Worm (Caenorhabditis elegans) whole organism, L4 larva: ENCODE data around the gene K09C6.2.
"Not testable (repeated sequence)": the region's sequence is repeated elsewhere in the genome, so short reads cannot be mapped to it uniquely, and the experiment has no call there.

Experiments used
- F44E2.7 ChIP-seq: fragments of 200-800 bp; sonication (Bioruptor generic); IDR thresholded peaks from 2 replicates; pipeline ENCODE4 v2.1.2; 2022; ENCODE audit warnings: missing genetic modification characterization, missing compliant biosample characterization
- T26A8.4 ChIP-seq: fragments of 200-800 bp; sonication (Bioruptor generic); IDR thresholded peaks from 2 replicates; pipeline ENCODE4 v1.3.6; 2022; ENCODE audit warnings: missing genetic modification characterization, missing compliant biosample characterization
- Y105C5A.15 ChIP-seq: fragments of 200-800 bp; sonication (Bioruptor generic); IDR thresholded peaks from 2 replicates; pipeline ENCODE4 v1.3.6; 2022; ENCODE audit warnings: missing genetic modification characterization, missing compliant biosample characterization
- ZK337.2 ChIP-seq: fragments of 200-800 bp; sonication (Bioruptor generic); IDR thresholded peaks from 2 replicates; pipeline ENCODE4 v1.3.6; 2022; ENCODE audit warnings: missing genetic modification reagents, missing genetic modification characterization, missing compliant biosample characterization
- ama-1 ChIP-seq: fragments of 150-350 bp; optimal IDR thresholded peaks from 2 replicates; lab custom pipeline; 2014; ENCODE audit warnings: inconsistent platforms, mixed read lengths
- ceh-32 ChIP-seq: sonication (generic microtip); optimal IDR thresholded peaks from 2 replicates; lab custom pipeline; 2016; ENCODE audit warnings: mild to moderate bottlenecking, missing genetic modification characterization, missing compliant biosample characterization; ENCODE audit not compliant: poor library complexity
- ceh-44 ChIP-seq: fragments of 200-800 bp; sonication (Bioruptor generic); IDR thresholded peaks from 2 replicates; pipeline ENCODE4 v1.3.6; 2022; ENCODE audit warnings: missing genetic modification reagents, missing genetic modification characterization, missing compliant biosample characterization
- ceh-82 ChIP-seq: sonication (generic microtip); optimal IDR thresholded peaks from 2 replicates; lab custom pipeline; 2017; ENCODE audit warnings: missing biosample characterization, missing genetic modification characterization
- daf-12 ChIP-seq: fragments of 150-350 bp; optimal IDR thresholded peaks from 2 replicates; lab custom pipeline; 2014; ENCODE audit warnings: missing biosample characterization, missing genetic modification reagents, missing genetic modification characterization
- daf-8 ChIP-seq: fragments of 200-800 bp; sonication (Bioruptor generic); IDR thresholded peaks from 2 replicates; pipeline ENCODE4 v1.3.6; 2022; ENCODE audit warnings: missing genetic modification characterization, missing compliant biosample characterization
- dmd-9 ChIP-seq: fragments of 200-800 bp; sonication (Bioruptor generic); IDR thresholded peaks from 2 replicates; pipeline ENCODE4 v1.3.6; 2022; ENCODE audit warnings: missing genetic modification reagents, missing genetic modification characterization, missing compliant biosample characterization
- duxl-1 ChIP-seq: sonication (generic microtip); optimal IDR thresholded peaks from 2 replicates; lab custom pipeline; 2016; ENCODE audit warnings: mild to moderate bottlenecking, missing genetic modification characterization, moderate library complexity, missing compliant biosample characterization; ENCODE audit not compliant: poor library complexity
- egl-43 ChIP-seq: fragments of 200-800 bp; sonication (Bioruptor generic); IDR thresholded peaks from 2 replicates; pipeline ENCODE4 v1.3.6; 2022; ENCODE audit warnings: missing genetic modification reagents, missing genetic modification characterization, missing compliant biosample characterization
- hif-1 ChIP-seq, 2 experiments: sonication (generic microtip); optimal IDR thresholded peaks; 2 replicates each; lab custom pipeline; 2016 to 2017; ENCODE audit warnings: missing compliant biosample characterization in 2 of 2, missing genetic modification characterization in 2 of 2, missing genetic modification reagents in 2 of 2, missing genotype in 2 of 2, mild to moderate bottlenecking in 1 of 2
- lin-38 ChIP-seq: fragments of 200-800 bp; sonication (Bioruptor generic); IDR thresholded peaks from 2 replicates; pipeline ENCODE4 v1.3.6; 2022; ENCODE audit warnings: missing genetic modification reagents, missing genetic modification characterization, missing compliant biosample characterization
- lin-39 ChIP-seq: fragments of 150-350 bp; optimal IDR thresholded peaks from 2 replicates; lab custom pipeline; 2014; ENCODE audit warnings: missing biosample characterization, missing genetic modification reagents, missing genetic modification characterization
- lir-3 ChIP-seq: sonication (generic microtip); optimal IDR thresholded peaks from 2 replicates; lab custom pipeline; 2016; ENCODE audit warnings: mild to moderate bottlenecking, missing genetic modification characterization, missing compliant biosample characterization
- madf-5 ChIP-seq, 2 experiments: fragments of 200-800 bp; sonication (Bioruptor generic); IDR thresholded peaks; 2 replicates each; pipeline ENCODE4 v1.3.6; 2022; ENCODE audit warnings: missing compliant biosample characterization in 2 of 2, missing genetic modification characterization in 2 of 2
- mep-1 ChIP-seq: fragments of 150-350 bp; sonication (generic microtip); optimal IDR thresholded peaks from 3 replicates; lab custom pipeline; 2014; ENCODE audit warnings: missing biosample characterization, missing genetic modification characterization
- nhr-111 ChIP-seq: fragments of 200-800 bp; sonication (Bioruptor generic); optimal IDR thresholded peaks from 2 replicates; lab custom pipeline; 2018; ENCODE audit warnings: mild to moderate bottlenecking, missing genetic modification characterization, missing compliant biosample characterization
- nhr-237 ChIP-seq: sonication (generic microtip); optimal IDR thresholded peaks from 2 replicates; lab custom pipeline; 2017; ENCODE audit warnings: missing biosample characterization, missing genetic modification characterization
- nhr-25 ChIP-seq: sonication (generic microtip); optimal IDR thresholded peaks from 2 replicates; lab custom pipeline; 2017; ENCODE audit warnings: missing genetic modification characterization, mild to moderate bottlenecking, missing compliant biosample characterization, antibody characterized with exemption, moderate library complexity, borderline replicate concordance; ENCODE audit not compliant: insufficient read depth
- nhr-6 ChIP-seq: fragments of 150-350 bp; optimal IDR thresholded peaks from 2 replicates; lab custom pipeline; 2014; ENCODE audit warnings: missing biosample characterization, missing genetic modification characterization
- nhr-76 ChIP-seq: fragments of 150-350 bp; optimal IDR thresholded peaks from 2 replicates; lab custom pipeline; 2014; ENCODE audit warnings: missing biosample characterization, missing genetic modification characterization
- pha-4 ChIP-seq, 2 experiments: fragments of 150-350 bp in 1 of 2; fragments of 200-800 bp in 1 of 2; sonication (Bioruptor generic) in 1 of 2; IDR thresholded peaks in 1 of 2; optimal IDR thresholded peaks in 1 of 2; 2 replicates each; pipeline versions ENCODE4 v1.3.6 to Lab custom; 2014 to 2022; ENCODE audit warnings: missing genetic modification characterization in 2 of 2, missing genetic modification reagents in 2 of 2, missing biosample characterization in 1 of 2, missing compliant biosample characterization in 1 of 2
- rbr-2 ChIP-seq: sonication (generic microtip); optimal IDR thresholded peaks from 2 replicates; lab custom pipeline; 2016; ENCODE audit warnings: missing genotype, missing genetic modification characterization, missing compliant biosample characterization
- saeg-2 ChIP-seq: fragments of 200-800 bp; sonication (Bioruptor generic); IDR thresholded peaks from 2 replicates; pipeline ENCODE4 v1.3.6; 2022; ENCODE audit warnings: missing genetic modification reagents, missing genetic modification characterization, missing compliant biosample characterization
- set-16 ChIP-seq: fragments of 200-800 bp; sonication (Bioruptor generic); IDR thresholded peaks from 2 replicates; pipeline ENCODE4 v1.3.6; 2022; ENCODE audit warnings: missing genetic modification reagents, missing genetic modification characterization, missing compliant biosample characterization
- skn-1 ChIP-seq: fragments of 150-350 bp; optimal IDR thresholded peaks from 2 replicates; lab custom pipeline; 2014; ENCODE audit warnings: missing biosample characterization, missing genetic modification characterization
- snpc-4 ChIP-seq: fragments of 150-350 bp; optimal IDR thresholded peaks from 2 replicates; lab custom pipeline; 2014; ENCODE audit warnings: missing biosample characterization, missing genetic modification characterization
- spr-1 ChIP-seq: sonication (generic microtip); optimal IDR thresholded peaks from 2 replicates; lab custom pipeline; 2016; ENCODE audit warnings: mild to moderate bottlenecking, missing genetic modification characterization, missing compliant biosample characterization
- tra-1 ChIP-seq: fragments of 200-800 bp; sonication (Bioruptor generic); IDR thresholded peaks from 2 replicates; pipeline ENCODE4 v1.3.6; 2022; ENCODE audit warnings: missing genetic modification reagents, missing genetic modification characterization, missing compliant biosample characterization
- unc-130 ChIP-seq: sonication (generic microtip); optimal IDR thresholded peaks from 2 replicates; lab custom pipeline; 2016; ENCODE audit warnings: missing genetic modification reagents, missing genetic modification characterization, missing compliant biosample characterization
- unc-62 ChIP-seq, 3 experiments: fragments of 150-350 bp in 1 of 3; sonication (generic microtip); optimal IDR thresholded peaks in 2 of 3; peaks in 1 of 3; 1 replicate in 1 of 3; 2 replicates in 2 of 3; lab custom pipeline; 2014 to 2017; ENCODE audit warnings: missing biosample characterization in 3 of 3, missing genetic modification characterization in 3 of 3, missing genetic modification reagents in 3 of 3, missing genotype in 1 of 3
- zfp-2 ChIP-seq: sonication (generic microtip); optimal IDR thresholded peaks from 2 replicates; lab custom pipeline; 2016; ENCODE audit warnings: mild to moderate bottlenecking, missing genetic modification characterization, missing compliant biosample characterization
- zfp-3 ChIP-seq: fragments of 200-800 bp; sonication (Bioruptor generic); conservative IDR thresholded peaks from 2 replicates; pipeline ENCODE4 v1.3.6; 2022; ENCODE audit warnings: missing genetic modification reagents, missing genetic modification characterization, missing compliant biosample characterization

K09C6.2 gene

ce11 chrV:833368-833767 is 23.3 kb upstream of the K09C6.2 start, which contains the start of gene F41H8.1:
F41H8.1 (plus strand) TSS chrV:833668.
- TF ChIP-seq hif-1 (tag; optimal IDR thresholded peaks at IDR 0.05; lab: Kevin White, UChicago) (no peak), T26A8.4 (GFP tag; lab: Robert Waterston, UW) (no peak), duxl-1 (tag; lab: Kevin White, UChicago) (no peak), ZK337.2 (GFP tag; lab: Robert Waterston, UW) (no peak), snpc-4 (tag; lab: Kevin White, UChicago) (no peak), F44E2.7 (GFP tag; lab: Robert Waterston, UW) (no peak), zfp-2 (no peak), nhr-6 (tag; lab: Kevin White, UChicago) (no peak), ama-1 (lab: Kevin White, UChicago) (no peak), nhr-111 (GFP tag; lab: Kevin White, UChicago) (no peak), zfp-3 (GFP tag; lab: Robert Waterston, UW) (no peak), ceh-32 (no peak), unc-130 (GFP tag; lab: Kevin White, UChicago) (no peak), skn-1 (tag; lab: Kevin White, UChicago) (no peak), daf-8 (GFP tag; lab: Robert Waterston, UW) (no peak), lin-38 (GFP tag; lab: Robert Waterston, UW) (no peak), lir-3 (no peak), madf-5 (GFP tag; IDR thresholded peaks at IDR 0.05; lab: Robert Waterston, UW) (no peak), tra-1 (GFP tag; lab: Robert Waterston, UW) (no peak), spr-1 (tag; lab: Kevin White, UChicago) (no peak)

DNA sequence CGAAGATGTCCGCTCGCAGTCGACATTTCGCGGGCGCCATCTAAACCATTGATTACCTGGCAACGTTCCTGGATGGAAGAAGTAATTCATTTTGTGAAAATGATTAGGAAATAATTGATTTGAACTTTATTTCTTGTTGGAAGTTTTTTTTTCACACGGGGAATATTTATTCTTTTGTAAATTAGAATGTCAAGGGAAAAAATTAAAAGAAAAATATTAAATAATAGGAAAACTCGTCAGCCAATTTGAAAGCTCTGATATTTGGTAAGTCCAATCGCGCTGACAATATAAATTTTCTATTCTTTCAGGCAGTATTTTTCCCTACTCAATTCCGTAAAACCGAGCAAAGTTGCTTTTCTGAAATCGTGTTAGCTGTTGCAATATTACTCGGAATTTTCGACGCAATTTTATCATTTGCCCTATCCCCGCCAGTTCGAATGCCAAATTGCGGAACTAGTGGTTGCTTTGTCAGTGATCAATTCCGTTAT is 17.6 kb upstream of the K09C6.2 start, which contains the start of the genes K09C6.7 and K09C6.10:
Gene K09C6.7, minus strand, starts transcription at position 101 of the 488 bp plus-strand sequence.
Gene K09C6.10, plus strand, starts transcription at position 438 of the 488 bp plus-strand sequence.
- TF ChIP-seq daf-12 (tag; lab: Kevin White, UChicago); unc-62 (GFP tag; optimal IDR thresholded peaks at IDR 0.05 in 1 of 2; lab: Kevin White, UChicago); unc-62 (tag; optimal IDR thresholded peaks at IDR 0.05; lab: Kevin White, UChicago); dmd-9: not testable (repeated sequence)

- TF ChIP-seq mep-1 (tag; lab: Kevin White, UChicago) (no peak), set-16 (GFP tag; lab: Robert Waterston, UW) (peak; percentile 99), nhr-76 (no peak), Y105C5A.15 (GFP tag; lab: Robert Waterston, UW) (no peak), ceh-82 (no peak), egl-43 (GFP tag; lab: Robert Waterston, UW) (peak; percentile 62; the same call in 1 of the 2 replicates), rbr-2 (tag; lab: Kevin White, UChicago) (no peak), pha-4 (GFP tag; IDR thresholded peaks at IDR 0.05; lab: Robert Waterston, UW) (peak; percentile 83; the same call in 1 of the 2 replicates), pha-4 (tag; optimal IDR thresholded peaks at IDR 0.05; lab: Kevin White, UChicago) (no peak), nhr-25 (tag; lab: Kevin White, UChicago) (no peak), nhr-237 (no peak)
- TF ChIP-seq, all 104 proteins: peak for 3
Measured at ce11 chrV:842611-843010, 14.0 kb upstream of the K09C6.2 start.

ce11 chrV:843118-843517 is 13.5 kb upstream of the K09C6.2 start, which contains the start of gene K09C6.8:
K09C6.8 (minus strand) TSS chrV:843218.
- not testable (repeated sequence) for TF ChIP-seq lin-39 (tag; lab: Kevin White, UChicago); ceh-44 (GFP tag; lab: Robert Waterston, UW); saeg-2 (GFP tag; lab: Robert Waterston, UW)
